Worm (Caenorhabditis elegans): ENCODE measurements around the gene Y32H12A.1.
A peak's percentile ranks its signal among the peaks of the same experiment; 100 is the strongest.

Gene Y32H12A.1

ce11 chrIII:5379879-5380331 is 17.9 kb downstream of the Y32H12A.1 start, which contains the start of gene paqr-2 (continued):
- TF ChIP-seq lin-38 (GFP tag; IDR thresholded peaks at IDR 0.05) (peak; percentile 62), vab-7 (GFP tag; IDR thresholded peaks at IDR 0.05) (no peak), ceh-82 (tag; optimal IDR thresholded peaks at IDR 0.05) (no peak), nhr-102 (tag; optimal IDR thresholded peaks at IDR 0.05) (no peak), hmg-1.1 (GFP tag; IDR thresholded peaks at IDR 0.05) (no peak), ama-1 (optimal IDR thresholded peaks at IDR 0.05) (no peak), nhr-11 (tag; optimal IDR thresholded peaks at IDR 0.05) (peak; percentile 21), F49E8.2 (tag; optimal IDR thresholded peaks at IDR 0.05; ENCODE audit: borderline replicate concordance) (no peak), ztf-7 (tag; optimal IDR thresholded peaks at IDR 0.05) (no peak), zfp-2 (tag; optimal IDR thresholded peaks at IDR 0.05) (no peak), T20F7.1 (GFP tag; optimal IDR thresholded peaks at IDR 0.05) (no peak), ceh-32 (tag; optimal IDR thresholded peaks at IDR 0.05; ENCODE audit: poor library complexity) (no peak), ZK546.5 (tag; optimal IDR thresholded peaks at IDR 0.05) (no peak), nhr-111 (GFP tag; optimal IDR thresholded peaks at IDR 0.05) (no peak), nhr-28 (tag; optimal IDR thresholded peaks at IDR 0.05) (peak; percentile 66), mdl-1 (tag; optimal IDR thresholded peaks at IDR 0.05) (no peak), daf-8 (GFP tag; IDR thresholded peaks at IDR 0.05) (no peak), F10B5.3 (tag; optimal IDR thresholded peaks at IDR 0.05) (no peak), skn-1 (tag; optimal IDR thresholded peaks at IDR 0.05) (no peak), zfp-3 (GFP tag; conservative IDR thresholded peaks at IDR 0.05) (no peak), duxl-1 (tag; optimal IDR thresholded peaks at IDR 0.05; ENCODE audit: poor library complexity) (no peak), ceh-62 (tag; optimal IDR thresholded peaks at IDR 0.05) (no peak), Y48G9A.11 (GFP tag; IDR thresholded peaks at IDR 0.05) (no peak), pha-4 (GFP tag; IDR thresholded peaks at IDR 0.05) (no peak), pha-4 (tag; optimal IDR thresholded peaks at IDR 0.05) (no peak), lim-7 (GFP tag; IDR thresholded peaks at IDR 0.05) (0 out of 2 replicates have a peak, but pooled peaks have one; percentile 48), spr-3 (GFP tag; optimal IDR thresholded peaks at IDR 0.05) (no peak), lir-3 (tag; optimal IDR thresholded peaks at IDR 0.05) (no peak), daf-19 (GFP tag; conservative IDR thresholded peaks at IDR 0.05) (no peak), lin-1 (GFP tag; IDR thresholded peaks at IDR 0.05) (no peak), zip-2 (tag; optimal IDR thresholded peaks at IDR 0.05) (no peak), rbr-2 (tag; optimal IDR thresholded peaks at IDR 0.05) (no peak), ces-1 (GFP tag; optimal IDR thresholded peaks at IDR 0.05) (no peak), daf-16 (GFP tag; optimal IDR thresholded peaks at IDR 0.05) (no peak), daf-16 (tag; optimal IDR thresholded peaks at IDR 0.05) (no peak), nhr-76 (tag; optimal IDR thresholded peaks at IDR 0.05) (no peak), unc-130 (GFP tag; optimal IDR thresholded peaks at IDR 0.05) (no peak), unc-62 (GFP tag; optimal IDR thresholded peaks at IDR 0.05 in 1 of 2) (no peak), unc-62 (tag; optimal IDR thresholded peaks at IDR 0.05) (no peak), ZK337.2 (GFP tag; IDR thresholded peaks at IDR 0.05) (no peak), cey-2 (tag; optimal IDR thresholded peaks at IDR 0.05; ENCODE audit: borderline replicate concordance, insufficient read depth) (no peak), nhr-10 (tag; optimal IDR thresholded peaks at IDR 0.05) (no peak), zag-1 (tag; optimal IDR thresholded peaks at IDR 0.05) (no peak), snpc-4 (tag; optimal IDR thresholded peaks at IDR 0.05) (no peak), hlh-30 (tag; optimal IDR thresholded peaks at IDR 0.05; ENCODE audit: insufficient read depth) (peak; percentile 83), ceh-44 (GFP tag; IDR thresholded peaks at IDR 0.05) (no peak), hlh-11 (tag; optimal IDR thresholded peaks at IDR 0.05) (no peak), pqm-1 (tag; optimal IDR thresholded peaks at IDR 0.05) (peak; percentile 51), Y75B8A.6 (GFP tag; IDR thresholded peaks at IDR 0.05) (no peak), mxl-2 (GFP tag; conservative IDR thresholded peaks at IDR 0.05) (no peak), nhr-42 (GFP tag; IDR thresholded peaks at IDR 0.05) (no peak), set-16 (GFP tag; IDR thresholded peaks at IDR 0.05) (no peak), mdt-29 (GFP tag; IDR thresholded peaks at IDR 0.05) (no peak)

Measured in whole organism, L4 larva.